Worm (Caenorhabditis elegans) whole organism, midembryonic: ENCODE measurements around the gene T19H12.6.

Experiments used
- T22C8.4 ChIP-seq: fragments of 200-800 bp; sonication (Bioruptor generic); IDR thresholded peaks from 2 replicates; pipeline ENCODE4 v1.3.6; 2022; ENCODE audit warnings: missing genetic modification characterization, missing compliant biosample characterization
- cog-1 ChIP-seq: sonication (generic microtip); optimal IDR thresholded peaks from 2 replicates; lab custom pipeline; 2016; ENCODE audit warnings: missing genetic modification characterization, missing compliant biosample characterization
- flt-1 ChIP-seq: fragments of 200-800 bp; sonication (Bioruptor generic); IDR thresholded peaks from 2 replicates; pipeline ENCODE4 v1.3.6; 2022; ENCODE audit warnings: missing genetic modification characterization, missing compliant biosample characterization
- klf-2 ChIP-seq: fragments of 200-800 bp; sonication (Bioruptor generic); conservative IDR thresholded peaks from 2 replicates; pipeline ENCODE4 v1.3.6; 2022; ENCODE audit warnings: missing genetic modification reagents, missing genetic modification characterization, missing compliant biosample characterization
- med-1 ChIP-seq: sonication (generic microtip); optimal IDR thresholded peaks from 2 replicates; lab custom pipeline; 2017; ENCODE audit warnings: missing genetic modification characterization, mild to moderate bottlenecking, missing compliant biosample characterization, antibody characterized with exemption, missing genetic modification reagents; ENCODE audit not compliant: insufficient read depth
- ref-1 ChIP-seq: fragments of 200-800 bp; sonication (Bioruptor generic); conservative IDR thresholded peaks from 2 replicates; pipeline ENCODE4 v1.3.6; 2022; ENCODE audit warnings: missing genetic modification reagents, missing genetic modification characterization, missing compliant biosample characterization
- tab-1 ChIP-seq: fragments of 200-800 bp; sonication (Bioruptor generic); IDR thresholded peaks from 2 replicates; pipeline ENCODE4 v1.3.6; 2022; ENCODE audit warnings: missing genetic modification characterization, missing compliant biosample characterization
- ztf-23 ChIP-seq: fragments of 200-800 bp; sonication (Bioruptor generic); IDR thresholded peaks from 2 replicates; pipeline ENCODE4 v1.3.6; 2022; ENCODE audit warnings: missing genetic modification reagents, missing genetic modification characterization, missing compliant biosample characterization
- ztf-29 ChIP-seq: fragments of 200-800 bp; sonication (Bioruptor generic); IDR thresholded peaks from 2 replicates; pipeline ENCODE4 v1.3.6; 2022; ENCODE audit warnings: missing genetic modification reagents, missing genetic modification characterization, missing compliant biosample characterization

The T19H12.6 gene

DNA sequence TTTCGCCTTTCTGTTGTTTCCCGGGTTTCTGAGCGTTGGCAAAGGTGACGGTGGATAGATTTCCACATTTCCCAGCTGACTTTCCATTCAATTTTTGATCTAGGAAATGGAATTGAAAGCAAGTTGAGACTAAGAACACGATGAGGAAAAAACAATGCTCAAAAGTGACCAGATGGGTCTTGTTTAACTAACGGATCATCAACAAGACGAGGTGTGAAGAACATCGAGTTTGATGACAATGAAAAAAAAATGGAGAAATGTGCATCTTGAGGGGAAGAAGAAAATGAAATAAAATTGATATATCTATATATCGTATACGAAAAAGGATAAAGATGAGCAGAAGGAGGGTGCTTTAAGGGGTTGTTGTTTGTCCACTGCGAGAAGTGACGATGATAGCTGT, at the start of gene T19H12.6:
Gene T19H12.6, minus strand, starts transcription at position 101 of the 400 bp plus-strand sequence.
- TF ChIP-seq T22C8.4 (GFP tag; lab: Robert Waterston, UW) (no peak), cog-1 (no peak)

ce11 chrV:4926371-4926770, 48.9 kb upstream of the T19H12.6 start, which contains the start of gene srh-21:
Gene srh-21, plus strand, starts transcription at chrV:4926671.
- TF ChIP-seq med-1, result no peak
- TF ChIP-seq klf-2 (GFP tag; lab: Robert Waterston, UW), result no peak
- TF ChIP-seq ref-1 (GFP tag; lab: Robert Waterston, UW), result no peak
- no peak for TF ChIP-seq ztf-29 (GFP tag; lab: Robert Waterston, UW)
- TF ChIP-seq cog-1, result no peak
- no peak for TF ChIP-seq T22C8.4 (GFP tag; lab: Robert Waterston, UW)
- no peak for TF ChIP-seq ztf-23 (GFP tag; lab: Robert Waterston, UW)
- no peak for TF ChIP-seq flt-1
- TF ChIP-seq tab-1 (GFP tag; lab: Robert Waterston, UW), result no peak

ce11 chrV:4924618-4925017, 47.1 kb upstream of the T19H12.6 start, which contains the start of gene srh-20:
Gene srh-20, plus strand, starts transcription at chrV:4924918.
- no peak for TF ChIP-seq ztf-23 (GFP tag; lab: Robert Waterston, UW)
- no peak for TF ChIP-seq T22C8.4 (GFP tag; lab: Robert Waterston, UW)
- TF ChIP-seq ref-1 (GFP tag; lab: Robert Waterston, UW), result no peak
- TF ChIP-seq flt-1, result no peak

- TF ChIP-seq ztf-29 (GFP tag; lab: Robert Waterston, UW) (no peak), flt-1 (no peak), ref-1 (GFP tag; lab: Robert Waterston, UW) (no peak), cog-1 (no peak), ztf-23 (GFP tag; lab: Robert Waterston, UW) (no peak), T22C8.4 (GFP tag; lab: Robert Waterston, UW) (no peak), klf-2 (GFP tag; lab: Robert Waterston, UW) (no peak), tab-1 (GFP tag; lab: Robert Waterston, UW) (no peak), med-1 (no peak)
Measured at ce11 chrV:4922024-4922423, 44.5 kb upstream of the T19H12.6 start, which contains the start of gene srh-22. Gene srh-22, plus strand, starts transcription at chrV:4922324.

- TF ChIP-seq ztf-23 (GFP tag; lab: Robert Waterston, UW), result no peak
- no peak for TF ChIP-seq tab-1 (GFP tag; lab: Robert Waterston, UW)
- TF ChIP-seq flt-1, result no peak
- no peak for TF ChIP-seq med-1
- TF ChIP-seq ztf-29 (GFP tag; lab: Robert Waterston, UW), result no peak
- no peak for TF ChIP-seq cog-1
- TF ChIP-seq ref-1 (GFP tag; lab: Robert Waterston, UW), result no peak
- no peak for TF ChIP-seq klf-2 (GFP tag; lab: Robert Waterston, UW)
- TF ChIP-seq T22C8.4 (GFP tag; lab: Robert Waterston, UW), result no peak
Measured at ce11 chrV:4920690-4921152, 43.2 kb upstream of the T19H12.6 start, which contains the start of the genes C02E7.8 and srh-23. Gene C02E7.8, minus strand, starts transcription at chrV:4920790. Gene srh-23, plus strand, starts transcription at chrV:4921102.

DNA sequence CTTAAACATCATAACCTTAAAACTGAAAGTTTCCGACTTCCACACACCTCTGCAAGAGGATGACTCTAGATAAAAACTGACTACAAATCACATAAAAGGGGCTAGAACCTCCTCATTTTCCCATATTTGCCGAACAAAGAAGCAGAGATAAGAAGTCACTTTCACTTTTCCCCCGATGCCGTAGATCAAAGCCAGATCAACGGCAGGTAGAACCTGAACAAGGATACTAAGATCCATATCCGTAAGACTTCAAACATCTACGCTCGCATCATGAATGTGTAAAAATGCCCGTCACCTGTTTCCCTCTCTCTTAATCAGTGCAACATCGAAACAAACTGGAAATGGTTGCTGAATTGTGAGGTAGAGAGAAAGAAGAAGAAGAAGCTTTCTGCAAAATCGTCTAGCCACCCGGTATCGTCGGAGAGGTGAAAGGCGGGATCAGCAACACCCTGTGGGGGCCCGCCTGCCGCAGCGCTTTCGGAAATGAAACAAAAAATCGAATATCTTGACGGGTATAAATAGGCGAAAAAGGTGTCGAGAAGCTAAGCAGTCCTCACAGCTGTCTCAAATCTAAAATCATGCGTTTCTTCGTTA, 41.3 kb upstream of the T19H12.6 start, which contains the start of gene C02E7.6:
Gene C02E7.6, plus strand, starts transcription at position 544 of the 594 bp plus-strand sequence.
- TF ChIP-seq ref-1 (GFP tag; lab: Robert Waterston, UW) (no peak), T22C8.4 (GFP tag; lab: Robert Waterston, UW) (no peak), flt-1 (no peak), med-1 (no peak)

ce11 chrV:4918091-4918624, 40.7 kb upstream of the T19H12.6 start, which contains the start of gene C02E7.7:
Gene C02E7.7, minus strand, starts transcription at chrV:4918574.
- TF ChIP-seq med-1 (no peak), flt-1 (no peak), klf-2 (GFP tag; lab: Robert Waterston, UW) (no peak; the same call in 1 of the 2 replicates)

ce11 chrV:4914879-4915278, 37.4 kb upstream of the T19H12.6 start, which contains the start of gene H23N18.6:
Gene H23N18.6, minus strand, starts transcription at chrV:4915079.
- TF ChIP-seq ref-1 (GFP tag; lab: Robert Waterston, UW), result no peak
- no peak for TF ChIP-seq tab-1 (GFP tag; lab: Robert Waterston, UW)

ce11 chrV:4913853-4914252, 36.4 kb upstream of the T19H12.6 start:
- no peak for TF ChIP-seq med-1

ce11 chrV:4912313-4912712, 34.8 kb upstream of the T19H12.6 start, which contains the start of gene H23N18.5:
Gene H23N18.5, minus strand, starts transcription at chrV:4912381.
- no peak for TF ChIP-seq cog-1
- no peak for TF ChIP-seq med-1
- TF ChIP-seq ref-1 (GFP tag; lab: Robert Waterston, UW), result no peak
- TF ChIP-seq tab-1 (GFP tag; lab: Robert Waterston, UW), result no peak
- no peak for TF ChIP-seq flt-1
- no peak for TF ChIP-seq ztf-23 (GFP tag; lab: Robert Waterston, UW)
- TF ChIP-seq T22C8.4 (GFP tag; lab: Robert Waterston, UW), result no peak
- TF ChIP-seq klf-2 (GFP tag; lab: Robert Waterston, UW), result no peak
- no peak for TF ChIP-seq ztf-29 (GFP tag; lab: Robert Waterston, UW)

DNA sequence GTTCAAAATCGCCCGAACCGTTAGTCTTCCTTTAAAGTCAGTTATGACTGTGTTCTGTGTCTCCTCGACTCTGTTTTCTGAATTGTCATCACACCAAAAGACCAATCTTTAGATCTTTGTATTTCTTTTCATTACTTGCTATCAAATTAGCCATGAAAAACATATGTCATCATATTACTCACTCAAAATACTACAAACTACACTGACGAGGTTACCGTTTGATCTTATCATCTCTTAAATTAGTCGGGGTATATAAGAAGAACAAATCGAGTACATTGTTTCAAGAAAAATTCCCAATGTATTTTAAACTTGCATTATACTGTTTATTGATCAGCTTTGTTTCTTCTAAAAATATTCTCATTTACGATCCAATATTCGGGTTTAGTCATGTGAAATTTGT, 31.1 kb upstream of the T19H12.6 start, which contains the start of gene ugt-13:
Gene ugt-13, plus strand, starts transcription at position 294 of the 400 bp plus-strand sequence.
- no peak for TF ChIP-seq klf-2 (GFP tag; lab: Robert Waterston, UW)
- no peak for TF ChIP-seq med-1
- TF ChIP-seq cog-1, result no peak
- no peak for TF ChIP-seq ref-1 (GFP tag; lab: Robert Waterston, UW)
- no peak for TF ChIP-seq ztf-29 (GFP tag; lab: Robert Waterston, UW)
- no peak for TF ChIP-seq tab-1 (GFP tag; lab: Robert Waterston, UW)
- TF ChIP-seq T22C8.4 (GFP tag; lab: Robert Waterston, UW), result no peak
- no peak for TF ChIP-seq flt-1
- TF ChIP-seq ztf-23 (GFP tag; lab: Robert Waterston, UW), result no peak
